Fruit fly (Drosophila melanogaster) S2 (cell line): Measurements from ENCODE around the gene Prim2.

Experiments used
- CG8478 ChIP-seq: fragments of >200 bp; optimal IDR thresholded peaks from 2 replicates; lab custom pipeline; 2018
- CTCF ChIP-seq, 2 experiments: fragments of >200 bp; optimal IDR thresholded peaks; 2 replicates each; lab custom pipeline; 2018

DNA sequence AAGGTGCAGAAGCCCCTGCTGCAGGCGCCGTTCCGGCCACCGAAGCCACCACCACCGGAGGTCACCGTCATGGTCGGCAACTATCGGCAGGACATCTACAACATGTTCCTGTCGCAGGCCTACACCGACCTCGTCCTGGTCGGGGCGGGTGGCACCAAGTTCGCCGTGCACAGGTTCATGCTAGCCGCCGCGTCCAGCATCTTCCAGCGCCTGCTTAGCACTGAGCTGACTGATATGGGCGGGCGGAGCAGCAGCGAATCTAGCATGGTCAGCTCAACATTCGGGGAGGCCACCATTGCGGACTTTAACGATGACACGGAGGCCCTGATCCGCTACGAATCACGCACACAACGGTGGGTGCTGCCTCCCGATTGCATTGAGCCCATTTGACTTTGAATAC is 18.1 kb upstream of the Prim2 start:
- TF ChIP-seq CG8478 (lab: Kevin White, UChicago): no peak
- no peak for TF ChIP-seq CTCF (optimal IDR thresholded peaks at IDR 0.05; lab: Kevin White, UChicago)
